Worm (Caenorhabditis elegans): ENCODE data around the gene ugt-22.

DNA sequence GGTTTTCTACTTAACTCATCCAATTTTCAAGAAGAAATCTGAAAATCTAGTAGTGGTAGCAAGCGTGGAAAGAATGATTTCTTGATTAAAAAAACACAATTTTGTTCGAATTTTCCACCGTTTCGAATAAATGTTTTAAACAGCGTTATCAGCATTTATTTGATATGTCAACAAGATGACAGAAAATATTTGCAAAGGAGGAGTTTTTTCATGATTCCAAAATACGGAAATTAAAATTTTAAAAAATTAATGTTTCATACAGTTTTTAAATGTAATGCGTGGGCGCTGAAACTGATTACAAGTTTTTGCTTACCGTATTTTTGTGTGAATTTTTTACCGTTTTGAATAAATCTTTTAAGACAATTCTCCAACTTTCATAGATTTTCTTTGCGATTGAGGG lies 6.4 kb upstream of the ugt-22 start:
- TF ChIP-seq rpc-1 (optimal IDR thresholded peaks at IDR 0.05) (no peak), rpc-1 (tag; optimal IDR thresholded peaks at IDR 0.05) (no peak), F39B2.1 (GFP tag; IDR thresholded peaks at IDR 0.05) (no peak), lag-1 (GFP tag; IDR thresholded peaks at IDR 0.05) (no peak), ZK185.1 (tag; optimal IDR thresholded peaks at IDR 0.05; ENCODE audit: poor library complexity, severe bottlenecking) (no peak), egrh-3 (GFP tag; IDR thresholded peaks at IDR 0.05) (no peak), F57C9.4 (tag; optimal IDR thresholded peaks at IDR 0.05) (no peak), dpl-1 (GFP tag; optimal IDR thresholded peaks at IDR 0.05) (no peak), lin-26 (GFP tag; IDR thresholded peaks at IDR 0.05) (no peak), madf-6 (GFP tag; IDR thresholded peaks at IDR 0.05) (no peak)
